Fruit fly (Drosophila melanogaster) whole organism, embryonic: ENCODE measurements around the gene Ire1.

Source experiments
- Abd-B ChIP-seq: fragments of 200-800 bp; sonication (Bioruptor generic); optimal IDR thresholded peaks from 2 replicates; lab custom pipeline; 2018; ENCODE audit warnings: missing biosample characterization, mild to moderate bottlenecking, missing genetic modification characterization, moderate library complexity
- Awh ChIP-seq: fragments of 200-800 bp; sonication (Bioruptor generic); IDR thresholded peaks from 2 replicates; pipeline ENCODE4, ENCODE4 v1.3.6; 2022; ENCODE audit warnings: missing biosample characterization, missing genetic modification characterization
- B-H2 ChIP-seq: fragments of 200-800 bp; sonication (Bioruptor generic); optimal IDR thresholded peaks from 2 replicates; lab custom pipeline; 2018; ENCODE audit warnings: missing biosample characterization, mild to moderate bottlenecking, missing genetic modification characterization
- CG11560 ChIP-seq: fragments of 200-800 bp; sonication (Bioruptor generic); IDR thresholded peaks from 3 replicates; pipeline ENCODE4 v1.3.6; 2022; ENCODE audit warnings: missing biosample characterization, missing genetic modification characterization
- CG12155 ChIP-seq: fragments of 200-800 bp; sonication (Bioruptor generic); optimal IDR thresholded peaks from 3 replicates; lab custom pipeline; 2016; ENCODE audit warnings: missing biosample characterization, missing genetic modification characterization
- CG15073 ChIP-seq: fragments of 200-800 bp; sonication (Bioruptor generic); optimal IDR thresholded peaks from 2 replicates; lab custom pipeline; 2016; ENCODE audit warnings: missing biosample characterization, missing genetic modification characterization
- CG17612 ChIP-seq: fragments of 200-800 bp; sonication (Bioruptor generic); IDR thresholded peaks from 2 replicates; pipeline ENCODE4 v1.3.6; 2022; ENCODE audit warnings: missing biosample characterization, missing genetic modification characterization
- CG18599 ChIP-seq: fragments of 200-800 bp; sonication (Bioruptor generic); optimal IDR thresholded peaks from 3 replicates; lab custom pipeline; 2017; ENCODE audit warnings: missing biosample characterization, missing genetic modification characterization, mild to moderate bottlenecking, moderate library complexity, missing genetic modification reagents
- CG30431 ChIP-seq: fragments of 200-800 bp; sonication (Bioruptor generic); optimal IDR thresholded peaks from 2 replicates; lab custom pipeline; 2017; ENCODE audit warnings: missing biosample characterization, missing genetic modification characterization
- CG32772 ChIP-seq: fragments of 200-800 bp; sonication (Bioruptor generic); IDR thresholded peaks from 2 replicates; pipeline ENCODE4 v1.3.6; 2022; ENCODE audit warnings: missing biosample characterization, missing genetic modification characterization
- CG3726 ChIP-seq: fragments of 200-800 bp; sonication (Bioruptor generic); IDR thresholded peaks from 3 replicates; pipeline ENCODE4, ENCODE4 v1.3.6; 2022; ENCODE audit warnings: missing biosample characterization, missing genetic modification characterization
- CG4617 ChIP-seq: fragments of 200-800 bp; sonication (Bioruptor generic); optimal IDR thresholded peaks from 3 replicates; lab custom pipeline; 2016; ENCODE audit warnings: missing biosample characterization, missing genetic modification characterization, borderline replicate concordance
- CG7357 ChIP-seq: fragments of 200-800 bp; sonication (Bioruptor generic); IDR thresholded peaks from 3 replicates; pipeline ENCODE4 v1.3.6; 2022; ENCODE audit warnings: missing biosample characterization, missing genetic modification characterization
- CG8359 ChIP-seq: fragments of 200-800 bp; sonication (Bioruptor generic); optimal IDR thresholded peaks from 2 replicates; lab custom pipeline; 2017; ENCODE audit warnings: missing biosample characterization, mild to moderate bottlenecking, missing genetic modification characterization, borderline replicate concordance
- CG9609 ChIP-seq: fragments of 200-800 bp; sonication (Bioruptor generic); optimal IDR thresholded peaks from 3 replicates; lab custom pipeline; 2016; ENCODE audit warnings: missing biosample characterization, missing genetic modification characterization
- CG9817 ChIP-seq: fragments of 200-800 bp; sonication (Bioruptor generic); optimal IDR thresholded peaks from 2 replicates; lab custom pipeline; 2018; ENCODE audit warnings: missing biosample characterization, mild to moderate bottlenecking, missing genetic modification characterization, moderate library complexity
- Camta ChIP-seq: fragments of 200-800 bp; sonication (Bioruptor generic); optimal IDR thresholded peaks from 2 replicates; lab custom pipeline; 2016; ENCODE audit warnings: missing biosample characterization, missing genetic modification characterization
- CrebB ChIP-seq: fragments of 200-800 bp; sonication (Bioruptor generic); optimal IDR thresholded peaks from 3 replicates; lab custom pipeline; 2018; ENCODE audit warnings: missing biosample characterization, mild to moderate bottlenecking, missing genetic modification characterization
- D ChIP-seq, 2 experiments: fragments of 200-800 bp in 1 of 2; fragments of >200 bp in 1 of 2; sonication (Bioruptor generic) in 1 of 2; optimal IDR thresholded peaks; 2 replicates in 1 of 2; 3 replicates in 1 of 2; lab custom pipeline; 2017; ENCODE audit warnings: mild to moderate bottlenecking in 1 of 2, missing biosample characterization in 1 of 2, missing genetic modification characterization in 1 of 2, missing genetic modification reagents in 1 of 2
- Dp ChIP-seq: fragments of 200-800 bp; sonication (Bioruptor generic); optimal IDR thresholded peaks from 2 replicates; lab custom pipeline; 2018; ENCODE audit warnings: missing biosample characterization, mild to moderate bottlenecking, missing genetic modification characterization, moderate library complexity
- Eip74EF ChIP-seq, 2 experiments: fragments of 200-800 bp in 1 of 2; fragments of >200 bp in 1 of 2; sonication (Bioruptor generic) in 1 of 2; optimal IDR thresholded peaks; 2 replicates each; lab custom pipeline; 2017 to 2019; ENCODE audit warnings: missing biosample characterization in 2 of 2, missing genetic modification characterization in 2 of 2, mild to moderate bottlenecking in 1 of 2, moderate library complexity in 1 of 2
- Hmr ChIP-seq: fragments of 200-800 bp; sonication (Bioruptor generic); optimal IDR thresholded peaks from 3 replicates; lab custom pipeline; 2017; ENCODE audit warnings: mild to moderate bottlenecking, missing biosample characterization, missing genetic modification reagents, missing genetic modification characterization
- Hsf ChIP-seq: fragments of 200-800 bp; sonication (Bioruptor generic); optimal IDR thresholded peaks from 3 replicates; lab custom pipeline; 2016; ENCODE audit warnings: missing biosample characterization, missing genetic modification characterization
- MBD-R2 ChIP-seq: fragments of 200-800 bp; sonication (Bioruptor generic); IDR thresholded peaks from 2 replicates; pipeline ENCODE4 v1.3.6; 2022; ENCODE audit warnings: missing biosample characterization, missing genetic modification characterization
- Mes4 ChIP-seq: fragments of 200-800 bp; sonication (Bioruptor generic); optimal IDR thresholded peaks from 2 replicates; lab custom pipeline; 2016; ENCODE audit warnings: missing biosample characterization, missing genetic modification characterization
- NfI ChIP-seq: fragments of 200-800 bp; sonication (Bioruptor generic); optimal IDR thresholded peaks from 3 replicates; lab custom pipeline; 2018; ENCODE audit warnings: missing biosample characterization, mild to moderate bottlenecking, missing genetic modification characterization, moderate library complexity
- ara ChIP-seq: fragments of 200-800 bp; sonication (Bioruptor generic); IDR thresholded peaks from 2 replicates; pipeline ENCODE4 v1.3.6; 2022; ENCODE audit warnings: missing biosample characterization, missing genetic modification characterization
- bigmax ChIP-seq: fragments of 200-800 bp; sonication (Bioruptor generic); optimal IDR thresholded peaks from 2 replicates; lab custom pipeline; 2018; ENCODE audit warnings: missing biosample characterization, mild to moderate bottlenecking, missing genetic modification characterization
- cg ChIP-seq: fragments of 200-800 bp; sonication (Bioruptor generic); optimal IDR thresholded peaks from 3 replicates; lab custom pipeline; 2019; ENCODE audit warnings: missing biosample characterization, mild to moderate bottlenecking, missing genetic modification characterization, moderate library complexity
- chif ChIP-seq, 2 experiments: fragments of 200-800 bp; sonication (Bioruptor generic); optimal IDR thresholded peaks; 3 replicates each; lab custom pipeline; 2016; ENCODE audit warnings: missing biosample characterization in 2 of 2, missing genetic modification characterization in 2 of 2
- chm ChIP-seq: fragments of 200-800 bp; sonication (Bioruptor generic); IDR thresholded peaks from 2 replicates; pipeline ENCODE4 v1.3.6; 2022; ENCODE audit warnings: missing biosample characterization, missing genetic modification characterization
- esg ChIP-seq: fragments of 200-800 bp; sonication (Bioruptor generic); conservative IDR thresholded peaks from 2 replicates; pipeline ENCODE4 v1.3.6; 2022; ENCODE audit warnings: missing biosample characterization, missing genetic modification characterization
- jing ChIP-seq: fragments of 200-800 bp; sonication (Bioruptor generic); optimal IDR thresholded peaks from 2 replicates; lab custom pipeline; 2018; ENCODE audit warnings: missing biosample characterization, mild to moderate bottlenecking, missing genetic modification characterization
- klu ChIP-seq: fragments of 200-800 bp; sonication (Bioruptor generic); IDR thresholded peaks from 2 replicates; pipeline ENCODE4 v1.3.6; 2022; ENCODE audit warnings: missing biosample characterization, missing genetic modification characterization
- kni ChIP-seq: fragments of 200-800 bp; sonication (Bioruptor generic); optimal IDR thresholded peaks from 3 replicates; lab custom pipeline; 2017; ENCODE audit warnings: mild to moderate bottlenecking, missing biosample characterization, missing genetic modification reagents, missing genetic modification characterization
- knrl ChIP-seq: fragments of 200-800 bp; sonication (Bioruptor generic); IDR thresholded peaks from 3 replicates; pipeline ENCODE4 v1.3.6; 2022; ENCODE audit warnings: missing biosample characterization, missing genetic modification characterization; ENCODE audit not compliant: partially characterized antibody
- luna ChIP-seq: fragments of 200-800 bp; sonication (Bioruptor generic); optimal IDR thresholded peaks from 2 replicates; lab custom pipeline; 2016; ENCODE audit warnings: missing biosample characterization, missing genetic modification characterization
- prd ChIP-seq, 3 experiments: fragments of >200 bp in 2 of 3; fragments of 200-800 bp in 1 of 3; sonication (Bioruptor generic) in 1 of 3; optimal IDR thresholded peaks in 2 of 3; IDR thresholded peaks in 1 of 3; 2 replicates in 2 of 3; 3 replicates in 1 of 3; pipeline versions ENCODE4 v1.3.6 to Lab custom; 2017 to 2022; ENCODE audit warnings: missing biosample characterization in 1 of 3, missing genetic modification characterization in 1 of 3
- pum ChIP-seq: fragments of 200-800 bp; sonication (Bioruptor generic); optimal IDR thresholded peaks from 2 replicates; lab custom pipeline; 2016; ENCODE audit warnings: missing biosample characterization, missing genetic modification characterization
- sens ChIP-seq: fragments of 200-800 bp; sonication (Bioruptor generic); peaks from one replicate; lab custom pipeline; 2016; ENCODE audit warnings: missing biosample characterization, missing genetic modification characterization
- shn ChIP-seq: fragments of 200-800 bp; sonication (Bioruptor generic); optimal IDR thresholded peaks from 3 replicates; lab custom pipeline; 2016; ENCODE audit warnings: missing biosample characterization, missing genetic modification characterization
- sima ChIP-seq: fragments of 200-800 bp; sonication (Bioruptor generic); optimal IDR thresholded peaks from 2 replicates; lab custom pipeline; 2016; ENCODE audit warnings: missing biosample characterization, missing genetic modification characterization
- so ChIP-seq: fragments of 200-800 bp; sonication (Bioruptor generic); IDR thresholded peaks from 3 replicates; pipeline ENCODE4 v1.3.6; 2022; ENCODE audit warnings: missing biosample characterization, missing genetic modification characterization
- tin ChIP-seq: fragments of 200-800 bp; sonication (Bioruptor generic); optimal IDR thresholded peaks from 3 replicates; lab custom pipeline; 2016; ENCODE audit warnings: missing biosample characterization, missing genetic modification characterization
- tio ChIP-seq: fragments of 200-800 bp; sonication (Bioruptor generic); optimal IDR thresholded peaks from 2 replicates; lab custom pipeline; 2017; ENCODE audit warnings: missing biosample characterization, missing genetic modification characterization, inconsistent platforms
- tll ChIP-seq, 2 experiments: fragments of 200-800 bp in 1 of 2; fragments of >200 bp in 1 of 2; sonication (Bioruptor generic) in 1 of 2; optimal IDR thresholded peaks; 2 replicates each; lab custom pipeline; 2017 to 2019; ENCODE audit warnings: missing biosample characterization in 2 of 2, missing genetic modification characterization in 2 of 2, mild to moderate bottlenecking in 1 of 2, moderate library complexity in 1 of 2
- ttk ChIP-seq: fragments of 200-800 bp; sonication (Bioruptor generic); IDR thresholded peaks from 2 replicates; pipeline ENCODE4 v2.1.2; 2022; ENCODE audit warnings: missing biosample characterization, missing genetic modification characterization
- vnd ChIP-seq: fragments of 200-800 bp; sonication (Bioruptor generic); IDR thresholded peaks from 3 replicates; pipeline ENCODE4 v1.3.6; 2022; ENCODE audit warnings: missing biosample characterization, missing genetic modification characterization; ENCODE audit not compliant: partially characterized antibody

Gene Ire1

dm6 chr3R:19902926-19903739, 42.0 kb upstream of the Ire1 start, which contains the start of gene ClpX (continued):
- TF ChIP-seq tin (GFP tag; lab: Kevin White, UChicago) (no peak), chm (GFP tag; lab: Robert Waterston, UW) (no peak; the same call in 1 of the 2 replicates), CG12155 (GFP tag; lab: Kevin White, UChicago) (peak; percentile 100), shn (no peak), cg (GFP tag; lab: Kevin White, UChicago) (peak; percentile 72), knrl (peak; percentile 60), Eip74EF (GFP tag; optimal IDR thresholded peaks at IDR 0.05; lab: Kevin White, UChicago) (no peak), CG9609 (GFP tag; lab: Kevin White, UChicago) (no peak), CrebB (tag; lab: Kevin White, UChicago) (no peak), CG7357 (GFP tag; lab: Robert Waterston, UW) (no peak), Abd-B (GFP tag; lab: Kevin White, UChicago) (no peak), CG30431 (no peak), MBD-R2 (GFP tag; lab: Robert Waterston, UW) (peak; percentile 73), NfI (GFP tag; lab: Kevin White, UChicago) (peak; percentile 9), sima (GFP tag; lab: Kevin White, UChicago) (no peak), tio (GFP tag; lab: Kevin White, UChicago) (no peak), CG11560 (tag; lab: Robert Waterston, UW) (no peak; the same call in 2 of the 3 replicates), CG9817 (tag; lab: Kevin White, UChicago) (no peak), B-H2 (peak; percentile 63), Dp (GFP tag; lab: Kevin White, UChicago) (peak; percentile 51), jing (no peak), ttk (no peak), tll (GFP tag; optimal IDR thresholded peaks at IDR 0.05; lab: Kevin White, UChicago) (no peak), CG8359 (GFP tag; lab: Kevin White, UChicago) (no peak), chif (GFP tag; optimal IDR thresholded peaks at IDR 0.05; lab: Kevin White, UChicago) (no peak), CG17612 (GFP tag; lab: Robert Waterston, UW) (no peak), Hsf (no peak), ara (GFP tag; lab: Robert Waterston, UW) (no peak), luna (GFP tag; lab: Kevin White, UChicago) (no peak), Awh (GFP tag; lab: Robert Waterston, UW) (no peak), CG18599 (GFP tag; lab: Kevin White, UChicago) (no peak), CG15073 (no peak), Hmr (no peak), prd (optimal IDR thresholded peaks at IDR 0.05; lab: Kevin White, UChicago) (no peak), prd (GFP tag; IDR thresholded peaks at IDR 0.05; lab: Robert Waterston, UW) (no peak), CG3726 (GFP tag; lab: Robert Waterston, UW) (no peak), kni (no peak), bigmax (no peak), CG4617 (GFP tag; lab: Kevin White, UChicago) (peak; percentile 58), esg (GFP tag; lab: Robert Waterston, UW) (no peak), sens (GFP tag; lab: Kevin White, UChicago) (peak; percentile 80), D (optimal IDR thresholded peaks at IDR 0.05; lab: Kevin White, UChicago) (no peak), D (GFP tag; optimal IDR thresholded peaks at IDR 0.05; lab: Kevin White, UChicago) (no peak), CG32772 (no peak), klu (GFP tag; lab: Robert Waterston, UW) (no peak), Camta (GFP tag; lab: Kevin White, UChicago) (no peak), Mes4 (GFP tag; lab: Kevin White, UChicago) (no peak), so (no peak), pum (GFP tag; lab: Kevin White, UChicago) (no peak), vnd (peak; percentile 66)
